Fruit fly (Drosophila melanogaster): ENCODE measurements around the gene Sap-r.

Sap-r gene

dm6 chr3R:30851843-30852365 is 37.0 kb downstream of the Sap-r start, which contains the start of gene tll:
tll (plus strand) TSS chr3R:30852315.
- TF ChIP-seq bab1 (GFP tag; optimal IDR thresholded peaks at IDR 0.05) (no peak), Crg-1 (GFP tag; optimal IDR thresholded peaks at IDR 0.05) (no peak), CG1620 (GFP tag; optimal IDR thresholded peaks at IDR 0.05) (no peak), CG7045 (GFP tag; optimal IDR thresholded peaks at IDR 0.05) (no peak), CG14711 (tag; optimal IDR thresholded peaks at IDR 0.05) (no peak), CG33017 (tag; optimal IDR thresholded peaks at IDR 0.05) (no peak), tj (GFP tag; optimal IDR thresholded peaks at IDR 0.05) (no peak), Clk (GFP tag; optimal IDR thresholded peaks at IDR 0.05) (no peak), toe (GFP tag; optimal IDR thresholded peaks at IDR 0.05) (no peak), kay (GFP tag; ENCODE audit: borderline replicate concordance) (no peak), Mnt (GFP tag; optimal IDR thresholded peaks at IDR 0.05) (no peak)

- TF ChIP-seq toe (GFP tag; optimal IDR thresholded peaks at IDR 0.05) (no peak), CG7101 (tag; optimal IDR thresholded peaks at IDR 0.05) (no peak), CG12768 (GFP tag; optimal IDR thresholded peaks at IDR 0.05) (no peak), pad (GFP tag; optimal IDR thresholded peaks at IDR 0.05) (no peak), CG11617 (GFP tag; optimal IDR thresholded peaks at IDR 0.05) (no peak), Hr96 (GFP tag; optimal IDR thresholded peaks at IDR 0.05) (no peak), cnc (optimal IDR thresholded peaks at IDR 0.05) (no peak), kay (GFP tag; ENCODE audit: borderline replicate concordance) (no peak), Mnt (GFP tag; optimal IDR thresholded peaks at IDR 0.05) (no peak), ovo (GFP tag; optimal IDR thresholded peaks at IDR 0.05) (no peak), CG7045 (GFP tag; optimal IDR thresholded peaks at IDR 0.05) (no peak), CG33017 (tag; optimal IDR thresholded peaks at IDR 0.05) (no peak), CG1620 (GFP tag; optimal IDR thresholded peaks at IDR 0.05) (no peak), Clk (GFP tag; optimal IDR thresholded peaks at IDR 0.05) (no peak), cic (GFP tag; optimal IDR thresholded peaks at IDR 0.05) (no peak), CG14711 (tag; optimal IDR thresholded peaks at IDR 0.05) (no peak), tj (GFP tag; optimal IDR thresholded peaks at IDR 0.05) (no peak), Crg-1 (GFP tag; optimal IDR thresholded peaks at IDR 0.05) (no peak), bab1 (GFP tag; optimal IDR thresholded peaks at IDR 0.05) (no peak), CG5204 (GFP tag; optimal IDR thresholded peaks at IDR 0.05) (no peak)
Observed at dm6 chr3R:30850460-30850859, 38.4 kb downstream of the Sap-r start.

DNA sequence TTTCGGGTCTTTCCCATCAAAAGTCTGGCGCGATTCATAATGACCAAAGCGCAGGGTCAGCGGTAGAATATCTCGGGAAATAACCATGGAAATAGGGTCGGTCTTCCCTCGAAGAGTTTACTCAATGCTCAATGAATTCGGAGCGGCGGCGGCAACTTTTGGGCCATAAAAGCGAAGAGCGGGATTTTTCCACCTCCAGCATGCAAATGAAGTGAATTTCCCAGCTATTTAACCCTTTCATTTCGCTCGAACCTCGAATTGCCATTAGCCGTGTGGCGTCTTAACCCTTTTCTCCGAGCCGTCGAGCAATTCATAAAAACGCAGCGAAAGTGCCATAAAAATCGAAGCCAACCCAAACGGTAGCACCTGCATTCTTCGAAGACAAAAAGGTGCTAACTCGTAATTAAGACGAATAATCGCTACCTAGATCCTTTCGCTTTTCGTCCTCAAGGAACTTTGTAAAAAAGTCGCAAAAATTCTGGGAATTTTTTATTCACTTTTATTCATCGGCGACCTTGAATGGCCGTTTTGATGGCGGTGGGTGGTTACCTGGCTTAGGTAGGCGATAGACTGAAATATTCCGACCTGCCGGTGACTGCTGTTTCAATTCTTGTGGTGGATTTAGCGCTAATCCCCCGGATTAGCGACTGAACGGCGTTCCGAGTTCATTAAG is 39.3 kb downstream of the Sap-r start:
- TF ChIP-seq CG5204 (GFP tag; optimal IDR thresholded peaks at IDR 0.05) (no peak), Mnt (GFP tag; optimal IDR thresholded peaks at IDR 0.05) (no peak), Hr96 (GFP tag; optimal IDR thresholded peaks at IDR 0.05) (no peak), Crg-1 (GFP tag; optimal IDR thresholded peaks at IDR 0.05) (no peak), CG1620 (GFP tag; optimal IDR thresholded peaks at IDR 0.05) (no peak), cnc (optimal IDR thresholded peaks at IDR 0.05) (no peak), pad (GFP tag; optimal IDR thresholded peaks at IDR 0.05) (no peak), CG33017 (tag; optimal IDR thresholded peaks at IDR 0.05) (no peak), kay (GFP tag; ENCODE audit: borderline replicate concordance) (no peak), Clk (GFP tag; optimal IDR thresholded peaks at IDR 0.05) (no peak), CG11617 (GFP tag; optimal IDR thresholded peaks at IDR 0.05) (no peak), tj (GFP tag; optimal IDR thresholded peaks at IDR 0.05) (no peak), ovo (GFP tag; optimal IDR thresholded peaks at IDR 0.05) (no peak), CG14711 (tag; optimal IDR thresholded peaks at IDR 0.05) (no peak), cic (GFP tag; optimal IDR thresholded peaks at IDR 0.05) (no peak), bab1 (GFP tag; optimal IDR thresholded peaks at IDR 0.05) (no peak)

dm6 chr3R:30844436-30844835 is 44.4 kb downstream of the Sap-r start:
- TF ChIP-seq CG7101 (tag; optimal IDR thresholded peaks at IDR 0.05) (no peak), CG1620 (GFP tag; optimal IDR thresholded peaks at IDR 0.05) (no peak), Mnt (GFP tag; optimal IDR thresholded peaks at IDR 0.05) (no peak), CG7045 (GFP tag; optimal IDR thresholded peaks at IDR 0.05) (no peak), cnc (optimal IDR thresholded peaks at IDR 0.05) (no peak), CG14711 (tag; optimal IDR thresholded peaks at IDR 0.05) (no peak), Crg-1 (GFP tag; optimal IDR thresholded peaks at IDR 0.05) (no peak), CG5204 (GFP tag; optimal IDR thresholded peaks at IDR 0.05) (no peak), kay (GFP tag; ENCODE audit: borderline replicate concordance) (no peak), bab1 (GFP tag; optimal IDR thresholded peaks at IDR 0.05) (no peak)

DNA sequence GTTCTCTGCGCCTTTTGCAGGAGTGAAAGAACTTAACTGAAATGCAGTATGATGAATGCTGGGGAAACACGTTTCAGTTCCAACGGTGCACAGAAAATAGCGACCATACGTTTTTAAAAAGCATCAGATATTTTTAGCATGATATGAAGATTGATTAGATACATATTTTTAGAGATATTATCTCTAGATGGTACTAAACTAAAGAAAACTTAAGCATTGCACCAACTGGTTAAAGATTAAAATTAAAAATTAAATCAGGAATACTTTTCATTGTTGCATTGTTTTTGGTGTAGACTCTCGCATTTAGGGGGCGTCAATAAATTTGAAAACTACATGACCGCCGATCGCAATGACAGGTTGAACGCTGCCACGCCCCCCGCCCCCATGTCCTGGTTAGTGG is 45.2 kb downstream of the Sap-r start:
- TF ChIP-seq Clk (GFP tag; optimal IDR thresholded peaks at IDR 0.05) (no peak), CG14711 (tag; optimal IDR thresholded peaks at IDR 0.05) (no peak)

DNA sequence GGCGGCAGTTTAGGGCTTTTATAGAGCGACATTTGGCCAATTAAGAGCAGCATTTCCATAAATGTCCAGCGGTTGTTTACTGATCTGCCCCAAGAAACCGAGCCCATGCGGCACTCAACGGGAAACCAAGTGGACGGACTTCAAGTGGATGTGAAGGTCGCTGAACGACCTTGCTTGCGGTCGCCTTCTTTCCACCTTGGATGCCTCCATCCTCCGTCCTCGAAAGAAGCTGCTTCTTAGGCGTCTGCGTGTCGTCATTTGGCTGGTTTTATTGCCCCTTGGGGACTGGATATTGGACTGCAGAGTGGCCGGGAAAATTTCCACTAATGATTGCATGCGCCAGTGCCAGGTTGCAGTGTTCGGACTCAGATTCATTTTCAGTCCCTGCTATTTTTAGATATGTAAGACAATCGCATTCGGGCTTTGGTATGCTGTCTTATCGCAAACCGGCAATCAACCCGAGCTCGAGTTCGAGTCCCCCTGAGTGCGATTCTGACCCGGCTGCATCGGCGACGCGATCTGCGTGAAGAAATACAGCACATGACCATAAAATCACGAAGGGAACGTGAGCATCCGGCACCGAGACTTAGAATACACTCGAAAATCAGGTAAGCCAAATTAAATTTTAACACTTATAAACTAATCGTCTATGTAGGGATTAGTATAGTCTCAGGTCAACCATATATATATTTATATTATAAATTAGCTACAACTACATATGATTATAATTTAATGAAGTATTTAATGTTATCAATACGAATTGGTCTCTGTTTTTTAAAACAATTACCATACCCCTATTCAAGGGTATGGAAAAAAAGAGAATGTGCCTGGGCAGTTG is 46.0 kb downstream of the Sap-r start:
- TF ChIP-seq Clk (GFP tag; optimal IDR thresholded peaks at IDR 0.05) = no peak
- no peak for TF ChIP-seq toe (GFP tag; optimal IDR thresholded peaks at IDR 0.05)
- no peak for TF ChIP-seq cic (GFP tag; optimal IDR thresholded peaks at IDR 0.05)
- no peak for TF ChIP-seq CG7045 (GFP tag; optimal IDR thresholded peaks at IDR 0.05)
- no peak for TF ChIP-seq CG5204 (GFP tag; optimal IDR thresholded peaks at IDR 0.05)
- no peak for TF ChIP-seq ovo (GFP tag; optimal IDR thresholded peaks at IDR 0.05)
- TF ChIP-seq CG7101 (tag; optimal IDR thresholded peaks at IDR 0.05) = no peak
- no peak for TF ChIP-seq Hr96 (GFP tag; optimal IDR thresholded peaks at IDR 0.05)
- no peak for TF ChIP-seq bab1 (GFP tag; optimal IDR thresholded peaks at IDR 0.05)
- no peak for TF ChIP-seq CG1620 (GFP tag; optimal IDR thresholded peaks at IDR 0.05)
